Worm (Caenorhabditis elegans) whole organism, L2 larva: ENCODE results near the gene C35D10.3.

Source experiments
- alr-1 ChIP-seq: fragments of 150-350 bp; optimal IDR thresholded peaks from 2 replicates; lab custom pipeline; 2014; ENCODE audit warnings: missing biosample characterization, missing genetic modification characterization
- mdl-1 ChIP-seq, 2 experiments: fragments of 150-350 bp in 1 of 2; sonication (generic microtip) in 1 of 2; optimal IDR thresholded peaks; 2 replicates each; lab custom pipeline; 2017; ENCODE audit warnings: missing biosample characterization in 2 of 2, missing genetic modification characterization in 2 of 2
- nhr-12 ChIP-seq: fragments of 150-350 bp; optimal IDR thresholded peaks from 2 replicates; lab custom pipeline; 2014; ENCODE audit warnings: missing biosample characterization, missing genetic modification characterization
- nhr-237 ChIP-seq: fragments of 150-350 bp; optimal IDR thresholded peaks from 2 replicates; lab custom pipeline; 2014; ENCODE audit warnings: missing biosample characterization, missing genetic modification characterization
- unc-62 ChIP-seq: fragments of 150-350 bp; optimal IDR thresholded peaks from 2 replicates; lab custom pipeline; 2014; ENCODE audit warnings: missing biosample characterization, missing genetic modification reagents, missing genetic modification characterization

DNA sequence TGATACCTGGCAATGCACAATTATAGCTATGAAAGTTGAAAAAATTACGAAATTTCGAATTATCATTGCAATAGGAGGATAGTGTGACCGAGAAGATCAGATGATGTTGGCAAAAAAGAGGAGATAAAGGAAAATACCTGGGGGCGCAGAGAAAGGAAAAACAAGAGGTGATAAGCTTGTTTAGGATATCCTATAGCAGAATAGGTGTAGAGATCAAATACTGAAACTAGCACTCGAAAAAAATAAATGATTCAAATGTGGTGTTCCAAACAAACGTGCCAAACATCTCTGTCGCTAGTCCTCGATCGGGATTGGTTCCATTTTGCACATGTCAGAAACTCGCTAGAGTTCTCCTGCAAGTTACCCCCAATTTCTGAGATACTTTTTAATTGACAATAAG is 39.3 kb upstream of the C35D10.3 start, which contains the start of gene F26A1.9:
- TF ChIP-seq nhr-12, result no peak
- TF ChIP-seq nhr-237, result no peak
- no peak for TF ChIP-seq unc-62 (GFP tag; lab: Kevin White, UChicago)
- TF ChIP-seq mdl-1 (tag; optimal IDR thresholded peaks at IDR 0.05; lab: Kevin White, UChicago), result no peak
- TF ChIP-seq alr-1 (tag; lab: Kevin White, UChicago), result no peak
